Fruit fly (Drosophila melanogaster) whole organism, embryonic: ENCODE measurements around the gene PH4alphaNE2.
A peak's percentile ranks its signal among the peaks of the same experiment; 100 is the strongest.

Experiments used
- ATbp ChIP-seq: fragments of 200-800 bp; sonication (Bioruptor generic); optimal IDR thresholded peaks from 2 replicates; lab custom pipeline; 2017; ENCODE audit warnings: missing biosample characterization, mild to moderate bottlenecking, missing genetic modification characterization, missing genetic modification reagents
- Awh ChIP-seq: fragments of 200-800 bp; sonication (Bioruptor generic); IDR thresholded peaks from 2 replicates; pipeline ENCODE4, ENCODE4 v1.3.6; 2022; ENCODE audit warnings: missing biosample characterization, missing genetic modification characterization
- Blimp-1 ChIP-seq: fragments of 200-800 bp; sonication (Bioruptor generic); optimal IDR thresholded peaks from 3 replicates; lab custom pipeline; 2018; ENCODE audit warnings: missing biosample characterization, missing genetic modification characterization, mild to moderate bottlenecking, moderate library complexity, missing genetic modification reagents
- Bteb2 ChIP-seq: fragments of 200-800 bp; sonication (Bioruptor generic); optimal IDR thresholded peaks from 2 replicates; lab custom pipeline; 2016; ENCODE audit warnings: missing biosample characterization, missing genetic modification characterization
- CG10147 ChIP-seq: fragments of 200-800 bp; sonication (Bioruptor generic); optimal IDR thresholded peaks from 2 replicates; lab custom pipeline; 2019; ENCODE audit warnings: missing biosample characterization, mild to moderate bottlenecking, missing genetic modification characterization, moderate library complexity
- CG10462 ChIP-seq: fragments of 200-800 bp; sonication (Bioruptor generic); optimal IDR thresholded peaks from 2 replicates; lab custom pipeline; 2016; ENCODE audit warnings: missing biosample characterization, missing genetic modification characterization
- CG11085 ChIP-seq: fragments of 200-800 bp; sonication (Bioruptor generic); IDR thresholded peaks from 2 replicates; pipeline ENCODE4 v1.3.6; 2022; ENCODE audit warnings: missing biosample characterization, missing genetic modification characterization
- CG12769 ChIP-seq: fragments of 200-800 bp; sonication (Bioruptor generic); optimal IDR thresholded peaks from 2 replicates; lab custom pipeline; 2019; ENCODE audit warnings: missing biosample characterization, mild to moderate bottlenecking, missing genetic modification characterization, moderate library complexity
- CG13296 ChIP-seq: fragments of 200-800 bp; sonication (Bioruptor generic); optimal IDR thresholded peaks from 3 replicates; lab custom pipeline; 2018; ENCODE audit warnings: missing biosample characterization, mild to moderate bottlenecking, missing genetic modification characterization
- CG14667 ChIP-seq: fragments of 200-800 bp; sonication (Bioruptor generic); IDR thresholded peaks from 2 replicates; pipeline ENCODE4 v1.3.6; 2022; ENCODE audit warnings: missing biosample characterization, missing genetic modification characterization
- CG14710 ChIP-seq: fragments of 200-800 bp; sonication (Bioruptor generic); optimal IDR thresholded peaks from 3 replicates; lab custom pipeline; 2019; ENCODE audit warnings: missing biosample characterization, mild to moderate bottlenecking, missing genetic modification characterization, moderate library complexity
- CG16863 ChIP-seq: fragments of 200-800 bp; sonication (Bioruptor generic); optimal IDR thresholded peaks from 3 replicates; lab custom pipeline; 2016; ENCODE audit warnings: missing biosample characterization, missing genetic modification characterization
- CG18011 ChIP-seq: fragments of 200-800 bp; sonication (Bioruptor generic); optimal IDR thresholded peaks from 2 replicates; lab custom pipeline; 2017; ENCODE audit warnings: missing biosample characterization, missing genetic modification characterization, mild to moderate bottlenecking, moderate library complexity, missing genotype
- CG1832 ChIP-seq: fragments of 200-800 bp; sonication (Bioruptor generic); optimal IDR thresholded peaks from 2 replicates; lab custom pipeline; 2017; ENCODE audit warnings: missing biosample characterization, mild to moderate bottlenecking, missing genetic modification characterization, inconsistent platforms
- CG2202 ChIP-seq: fragments of 200-800 bp; sonication (Bioruptor generic); optimal IDR thresholded peaks from 2 replicates; lab custom pipeline; 2018; ENCODE audit warnings: missing biosample characterization, mild to moderate bottlenecking, missing genetic modification characterization
- CG3407 ChIP-seq: fragments of 200-800 bp; sonication (Bioruptor generic); optimal IDR thresholded peaks from 2 replicates; lab custom pipeline; 2018; ENCODE audit warnings: missing biosample characterization, mild to moderate bottlenecking, missing genetic modification characterization
- CG3847 ChIP-seq: fragments of 200-800 bp; sonication (Bioruptor generic); IDR thresholded peaks from 2 replicates; pipeline ENCODE4 v1.3.6; 2022; ENCODE audit warnings: missing biosample characterization, missing genetic modification characterization
- CG4854 ChIP-seq: fragments of 200-800 bp; sonication (Bioruptor generic); optimal IDR thresholded peaks from 2 replicates; lab custom pipeline; 2016; ENCODE audit warnings: missing biosample characterization, missing genetic modification characterization, inconsistent platforms
- CG5245 ChIP-seq: fragments of 200-800 bp; sonication (Bioruptor generic); optimal IDR thresholded peaks from 3 replicates; lab custom pipeline; 2016; ENCODE audit warnings: missing biosample characterization, missing genetic modification characterization
- CG6654 ChIP-seq: fragments of 200-800 bp; sonication (Bioruptor generic); optimal IDR thresholded peaks from 2 replicates; lab custom pipeline; 2017; ENCODE audit warnings: missing biosample characterization, mild to moderate bottlenecking, missing genetic modification characterization
- CG6791 ChIP-seq: fragments of 200-800 bp; sonication (Bioruptor generic); IDR thresholded peaks from 3 replicates; pipeline ENCODE4 v1.3.6; 2022; ENCODE audit warnings: missing biosample characterization, missing genetic modification characterization; ENCODE audit not compliant: partially characterized antibody
- CG8944 ChIP-seq: fragments of 200-800 bp; sonication (Bioruptor generic); optimal IDR thresholded peaks from 3 replicates; lab custom pipeline; 2016; ENCODE audit warnings: missing biosample characterization, missing genetic modification characterization
- CG9727 ChIP-seq: fragments of 200-800 bp; sonication (Bioruptor generic); optimal IDR thresholded peaks from 3 replicates; lab custom pipeline; 2017; ENCODE audit warnings: missing biosample characterization, mild to moderate bottlenecking, missing genetic modification characterization
- Deaf1 ChIP-seq: fragments of 200-800 bp; optimal IDR thresholded peaks from 3 replicates; lab custom pipeline; 2019; ENCODE audit warnings: missing biosample characterization, mild to moderate bottlenecking, missing genetic modification characterization, moderate library complexity
- Dip2 ChIP-seq: fragments of 200-800 bp; sonication (Bioruptor generic); IDR thresholded peaks from 2 replicates; pipeline ENCODE4 v1.3.6; 2022; ENCODE audit warnings: missing biosample characterization, missing genetic modification characterization
- Fer2 ChIP-seq: fragments of 200-800 bp; sonication (Bioruptor generic); optimal IDR thresholded peaks from 2 replicates; lab custom pipeline; 2018; ENCODE audit warnings: missing biosample characterization, mild to moderate bottlenecking, missing genetic modification characterization, moderate library complexity
- GATAe ChIP-seq: fragments of 200-800 bp; sonication (Bioruptor generic); conservative IDR thresholded peaks from 2 replicates; pipeline ENCODE4 v1.3.6; 2022; ENCODE audit warnings: missing biosample characterization, missing genetic modification characterization
- Gug ChIP-seq: fragments of 200-800 bp; sonication (Bioruptor generic); IDR thresholded peaks from 4 replicates; pipeline ENCODE4 v1.3.6; 2022; ENCODE audit warnings: missing biosample characterization, missing genetic modification characterization
- HHEX ChIP-seq: fragments of 200-800 bp; sonication (Bioruptor generic); optimal IDR thresholded peaks from 3 replicates; lab custom pipeline; 2017; ENCODE audit warnings: missing biosample characterization, mild to moderate bottlenecking, missing genetic modification characterization, missing genetic modification reagents
- Hr39 ChIP-seq: fragments of >200 bp; optimal IDR thresholded peaks from 2 replicates; lab custom pipeline; 2017
- Lpt ChIP-seq: fragments of >200 bp; optimal IDR thresholded peaks from 2 replicates; lab custom pipeline; 2018; ENCODE audit warnings: missing biosample characterization, missing genetic modification characterization
- Mad ChIP-seq: fragments of 200-800 bp; sonication (Bioruptor generic); optimal IDR thresholded peaks from 2 replicates; lab custom pipeline; 2016; ENCODE audit warnings: missing biosample characterization, missing genetic modification characterization
- al ChIP-seq: fragments of 200-800 bp; sonication (Bioruptor generic); IDR thresholded peaks from 2 replicates; pipeline ENCODE4 v1.3.6; 2022; ENCODE audit warnings: missing biosample characterization, missing genetic modification characterization
- bab2 ChIP-seq: fragments of 200-800 bp; sonication (Bioruptor generic); optimal IDR thresholded peaks from 2 replicates; lab custom pipeline; 2016; ENCODE audit warnings: missing biosample characterization, missing genetic modification characterization
- cg ChIP-seq: fragments of 200-800 bp; sonication (Bioruptor generic); optimal IDR thresholded peaks from 3 replicates; lab custom pipeline; 2019; ENCODE audit warnings: missing biosample characterization, mild to moderate bottlenecking, missing genetic modification characterization, moderate library complexity
- crp ChIP-seq, 2 experiments: fragments of 200-800 bp; sonication (Bioruptor generic); optimal IDR thresholded peaks; 2 replicates in 1 of 2; 3 replicates in 1 of 2; lab custom pipeline; 2017; ENCODE audit warnings: missing biosample characterization in 2 of 2, missing genetic modification characterization in 2 of 2, mild to moderate bottlenecking in 1 of 2, moderate library complexity in 1 of 2
- danr ChIP-seq: fragments of 200-800 bp; sonication (Bioruptor generic); IDR thresholded peaks from 2 replicates; pipeline ENCODE4 v1.3.6; 2022; ENCODE audit warnings: missing biosample characterization, missing genetic modification characterization
- dimm ChIP-seq: fragments of 200-800 bp; sonication (Bioruptor generic); IDR thresholded peaks from 2 replicates; pipeline ENCODE4 v1.3.6; 2022; ENCODE audit warnings: missing biosample characterization, missing genetic modification characterization
- en ChIP-seq: fragments of 200-800 bp; sonication (Bioruptor generic); optimal IDR thresholded peaks from 2 replicates; lab custom pipeline; 2016; ENCODE audit warnings: missing biosample characterization, missing genetic modification characterization
- eyg ChIP-seq: fragments of 200-800 bp; sonication (Bioruptor generic); optimal IDR thresholded peaks from 3 replicates; lab custom pipeline; 2016; ENCODE audit warnings: missing biosample characterization, missing genetic modification characterization
- fd102C ChIP-seq: fragments of 200-800 bp; sonication (Bioruptor generic); optimal IDR thresholded peaks from 2 replicates; lab custom pipeline; 2018; ENCODE audit warnings: missing biosample characterization, mild to moderate bottlenecking, missing genetic modification characterization, moderate library complexity
- lbe ChIP-seq: fragments of 200-800 bp; sonication (Bioruptor generic); optimal IDR thresholded peaks from 2 replicates; lab custom pipeline; 2016; ENCODE audit warnings: missing biosample characterization, mild to moderate bottlenecking, missing genetic modification characterization
- nom ChIP-seq: fragments of 200-800 bp; sonication (Bioruptor generic); optimal IDR thresholded peaks from 2 replicates; lab custom pipeline; 2017; ENCODE audit warnings: missing biosample characterization, missing genetic modification characterization, mild to moderate bottlenecking, moderate library complexity, missing genetic modification reagents
- pan ChIP-seq, 4 experiments: fragments of >200 bp in 3 of 4; fragments of 200-800 bp in 1 of 4; sonication (Bioruptor generic) in 1 of 4; optimal IDR thresholded peaks in 3 of 4; IDR thresholded peaks in 1 of 4; 2 replicates each; pipeline versions ENCODE4 v1.3.6 to Lab custom; 2017 to 2022; ENCODE audit warnings: missing biosample characterization in 2 of 4, missing genetic modification characterization in 2 of 4, mixed read lengths in 1 of 4
- pum ChIP-seq: fragments of 200-800 bp; sonication (Bioruptor generic); optimal IDR thresholded peaks from 2 replicates; lab custom pipeline; 2016; ENCODE audit warnings: missing biosample characterization, missing genetic modification characterization
- sc ChIP-seq, 3 experiments: fragments of >200 bp in 2 of 3; fragments of 200-800 bp in 1 of 3; sonication (Bioruptor generic) in 1 of 3; optimal IDR thresholded peaks; 2 replicates in 2 of 3; 3 replicates in 1 of 3; lab custom pipeline; 2017; ENCODE audit warnings: mild to moderate bottlenecking in 1 of 3, missing biosample characterization in 1 of 3, missing genetic modification characterization in 1 of 3, missing genetic modification reagents in 1 of 3
- sim ChIP-seq: fragments of 200-800 bp; sonication (Bioruptor generic); IDR thresholded peaks from 2 replicates; pipeline ENCODE4 v1.3.6; 2022; ENCODE audit warnings: missing biosample characterization, missing genetic modification characterization
- tap ChIP-seq: fragments of 200-800 bp; optimal IDR thresholded peaks from 3 replicates; lab custom pipeline; 2019; ENCODE audit warnings: missing biosample characterization, mild to moderate bottlenecking, missing genetic modification characterization, moderate library complexity
- tna ChIP-seq: fragments of 200-800 bp; sonication (Bioruptor generic); IDR thresholded peaks from 2 replicates; pipeline ENCODE4 v1.3.6; 2022; ENCODE audit warnings: missing biosample characterization, missing genetic modification characterization; ENCODE audit not compliant: partially characterized antibody

The PH4alphaNE2 gene

DNA sequence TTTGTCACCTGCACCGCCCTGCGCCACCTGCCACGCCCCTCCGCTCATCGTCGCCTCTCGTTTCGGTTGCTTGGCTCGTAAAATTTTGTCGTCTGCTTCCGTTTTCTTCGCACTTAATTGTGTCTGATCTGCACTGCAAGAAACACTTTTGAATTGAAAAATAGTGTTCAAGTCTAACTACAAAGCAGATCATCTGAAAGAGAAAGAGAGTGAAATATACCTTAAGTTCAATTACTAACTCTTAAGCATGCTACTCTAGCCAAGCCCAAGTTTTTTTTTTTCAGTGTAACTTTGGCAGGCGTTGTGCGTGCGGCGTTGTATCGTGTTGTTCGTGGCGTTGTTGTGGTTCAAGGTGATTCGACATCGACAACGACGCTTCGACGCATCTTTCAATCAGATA, 28.2 kb upstream of the PH4alphaNE2 start (continued):
- TF ChIP-seq CG11085 (GFP tag; lab: Robert Waterston, UW), result peak; percentile 87
- TF ChIP-seq Blimp-1, result peak; percentile 89
- TF ChIP-seq CG10462 (GFP tag; lab: Kevin White, UChicago), result peak; percentile 83
- TF ChIP-seq Fer2 (tag; lab: Kevin White, UChicago), result peak; percentile 93
- TF ChIP-seq CG5245 (GFP tag; lab: Kevin White, UChicago), result peak; percentile 92
- peak; percentile 69 for TF ChIP-seq CG18011 (GFP tag; lab: Kevin White, UChicago)
- no peak for TF ChIP-seq Dip2 (GFP tag; lab: Robert Waterston, UW)
- peak; percentile 83 for TF ChIP-seq CG3407 (GFP tag; lab: Kevin White, UChicago)
- TF ChIP-seq sc (optimal IDR thresholded peaks at IDR 0.05; lab: Kevin White, UChicago), result no peak
- peak; percentile 73 for TF ChIP-seq sc (GFP tag; optimal IDR thresholded peaks at IDR 0.05; lab: Kevin White, UChicago)
- TF ChIP-seq CG1832, result no peak
- TF ChIP-seq Hr39, result no peak
- peak; percentile 83 for TF ChIP-seq tap (tag; lab: Kevin White, UChicago)
- peak; percentile 88 for TF ChIP-seq Bteb2 (GFP tag; lab: Kevin White, UChicago)
- TF ChIP-seq Deaf1 (tag; lab: Kevin White, UChicago), result peak; percentile 78
- peak; percentile 77 for TF ChIP-seq eyg (GFP tag; lab: Kevin White, UChicago)
- TF ChIP-seq Lpt, result no peak
- no peak for TF ChIP-seq lbe (GFP tag; lab: Kevin White, UChicago)
- peak; percentile 83 for TF ChIP-seq danr
- TF ChIP-seq tna (GFP tag; lab: Robert Waterston, UW), result no peak
- no peak for TF ChIP-seq pan (optimal IDR thresholded peaks at IDR 0.05; lab: Kevin White, UChicago)
- peak in 1 of 2 experiments; percentile 94 for TF ChIP-seq pan (GFP tag; optimal IDR thresholded peaks at IDR 0.05 in 1 of 2, IDR thresholded peaks at IDR 0.05 in 1 of 2)
- peak; percentile 62 for TF ChIP-seq CG2202 (tag; lab: Kevin White, UChicago)
- peak; percentile 37; the same call in 1 of the 2 replicates for TF ChIP-seq GATAe (GFP tag; lab: Robert Waterston, UW)
- TF ChIP-seq CG9727 (GFP tag; lab: Kevin White, UChicago), result peak; percentile 88
- peak; percentile 87 for TF ChIP-seq CG4854 (GFP tag; lab: Kevin White, UChicago)
- peak; percentile 92 for TF ChIP-seq CG16863
- peak; percentile 92 for TF ChIP-seq CG8944 (GFP tag; lab: Kevin White, UChicago)
- TF ChIP-seq cg (GFP tag; lab: Kevin White, UChicago), result no peak
- TF ChIP-seq CG3847 (GFP tag; lab: Robert Waterston, UW), result peak; percentile 94
- peak; percentile 87 for TF ChIP-seq al (GFP tag; lab: Robert Waterston, UW)
- TF ChIP-seq pum (GFP tag; lab: Kevin White, UChicago), result peak; percentile 94
- peak; percentile 77 for TF ChIP-seq CG14710 (tag; lab: Kevin White, UChicago)
- peak; percentile 85 for TF ChIP-seq dimm
- TF ChIP-seq Mad, result peak; percentile 88
- peak; percentile 91 for TF ChIP-seq CG13296
- TF ChIP-seq sim, result peak; percentile 88
- TF ChIP-seq nom (GFP tag; lab: Kevin White, UChicago), result no peak
- TF ChIP-seq Gug (GFP tag; lab: Robert Waterston, UW), result peak; percentile 93
- TF ChIP-seq crp (GFP tag; optimal IDR thresholded peaks at IDR 0.05; lab: Kevin White, UChicago), result peak in 1 of 2 experiments; percentile 41
- peak; percentile 90 for TF ChIP-seq en (GFP tag; lab: Kevin White, UChicago)
- TF ChIP-seq HHEX (GFP tag; lab: Kevin White, UChicago), result peak; percentile 92
- peak; percentile 90 for TF ChIP-seq CG14667
- TF ChIP-seq Awh, result peak; percentile 93
- peak; percentile 92 for TF ChIP-seq ATbp (GFP tag; lab: Kevin White, UChicago)
- no peak for TF ChIP-seq CG6791 (GFP tag; lab: Robert Waterston, UW)
- peak; percentile 78 for TF ChIP-seq CG6654 (GFP tag; lab: Kevin White, UChicago)
- peak; percentile 39 for TF ChIP-seq fd102C
- peak; percentile 95 for TF ChIP-seq bab2
- peak; percentile 92 for TF ChIP-seq CG10147 (GFP tag; lab: Kevin White, UChicago)
- peak; percentile 88 for TF ChIP-seq CG12769 (tag; lab: Kevin White, UChicago)
